Worm (Caenorhabditis elegans) whole organism, late embryonic: ENCODE results near the gene sre-1.

Source experiments
- C08G9.2 ChIP-seq: sonication (generic microtip); optimal IDR thresholded peaks from 2 replicates; lab custom pipeline; 2016; ENCODE audit warnings: mild to moderate bottlenecking, missing genetic modification characterization, moderate library complexity, missing compliant biosample characterization
- K09A11.1 ChIP-seq: sonication (generic microtip); optimal IDR thresholded peaks from 2 replicates; lab custom pipeline; 2017; ENCODE audit warnings: antibody characterized with exemption, mild to moderate bottlenecking, missing genetic modification characterization, missing compliant biosample characterization; ENCODE audit not compliant: insufficient read depth
- T23F11.4 ChIP-seq: fragments of 200-800 bp; sonication (Bioruptor generic); optimal IDR thresholded peaks from 2 replicates; lab custom pipeline; 2018; ENCODE audit warnings: mild to moderate bottlenecking, missing genetic modification characterization, missing compliant biosample characterization
- Y22D7AL.16 ChIP-seq: sonication (generic microtip); optimal IDR thresholded peaks from 2 replicates; lab custom pipeline; 2016; ENCODE audit warnings: missing genetic modification characterization, missing compliant biosample characterization
- ceh-19 ChIP-seq: fragments of 200-800 bp; sonication (Bioruptor generic); optimal IDR thresholded peaks from 2 replicates; lab custom pipeline; 2018; ENCODE audit warnings: mild to moderate bottlenecking, missing genetic modification characterization, missing compliant biosample characterization
- ceh-24 ChIP-seq: sonication (generic microtip); optimal IDR thresholded peaks from 2 replicates; lab custom pipeline; 2016; ENCODE audit warnings: mild to moderate bottlenecking, missing genetic modification characterization, missing compliant biosample characterization
- ceh-30 ChIP-seq: fragments of 150-350 bp; optimal IDR thresholded peaks from 2 replicates; lab custom pipeline; 2014; ENCODE audit warnings: missing biosample characterization, missing genetic modification characterization
- ceh-31 ChIP-seq: sonication (generic microtip); optimal IDR thresholded peaks from 2 replicates; lab custom pipeline; 2016; ENCODE audit warnings: missing genetic modification characterization, missing compliant biosample characterization
- ceh-34 ChIP-seq: sonication (generic microtip); optimal IDR thresholded peaks from 2 replicates; lab custom pipeline; 2016; ENCODE audit warnings: mild to moderate bottlenecking, missing genetic modification characterization, missing compliant biosample characterization
- ceh-45 ChIP-seq: fragments of 200-800 bp; sonication (Bioruptor generic); IDR thresholded peaks from 2 replicates; pipeline ENCODE4 v1.3.6; 2022; ENCODE audit warnings: missing genetic modification reagents, missing genetic modification characterization, missing compliant biosample characterization
- ceh-48 ChIP-seq: sonication (generic microtip); optimal IDR thresholded peaks from 2 replicates; lab custom pipeline; 2016; ENCODE audit warnings: missing genetic modification characterization, inconsistent platforms, missing compliant biosample characterization
- ceh-6 ChIP-seq: fragments of 200-800 bp; sonication (Bioruptor generic); optimal IDR thresholded peaks from 2 replicates; lab custom pipeline; 2018; ENCODE audit warnings: mild to moderate bottlenecking, missing genetic modification characterization, missing compliant biosample characterization
- ceh-9 ChIP-seq: sonication (generic microtip); optimal IDR thresholded peaks from 2 replicates; lab custom pipeline; 2016; ENCODE audit warnings: mild to moderate bottlenecking, missing genetic modification characterization, inconsistent platforms, missing compliant biosample characterization
- che-1 ChIP-seq: sonication (generic microtip); optimal IDR thresholded peaks from 2 replicates; lab custom pipeline; 2016; ENCODE audit warnings: mild to moderate bottlenecking, missing genetic modification characterization, missing compliant biosample characterization
- dmd-4 ChIP-seq: sonication (generic microtip); optimal IDR thresholded peaks from 2 replicates; lab custom pipeline; 2016; ENCODE audit warnings: borderline replicate concordance, missing genetic modification characterization, missing compliant biosample characterization
- elt-2 ChIP-seq: sonication (generic microtip); optimal IDR thresholded peaks from 2 replicates; lab custom pipeline; 2016; ENCODE audit warnings: missing genetic modification reagents, missing genetic modification characterization, missing compliant biosample characterization
- elt-4 ChIP-seq: sonication (generic microtip); optimal IDR thresholded peaks from 2 replicates; lab custom pipeline; 2016; ENCODE audit warnings: missing genetic modification characterization, missing compliant biosample characterization
- ets-4 ChIP-seq: sonication (generic microtip); optimal IDR thresholded peaks from 2 replicates; lab custom pipeline; 2016; ENCODE audit warnings: missing genetic modification characterization, missing compliant biosample characterization
- fkh-10 ChIP-seq: fragments of 150-350 bp; optimal IDR thresholded peaks from 2 replicates; lab custom pipeline; 2014; ENCODE audit warnings: missing biosample characterization, missing genetic modification reagents, missing genetic modification characterization
- fkh-6 ChIP-seq: sonication (generic microtip); optimal IDR thresholded peaks from 2 replicates; lab custom pipeline; 2016; ENCODE audit warnings: missing genetic modification characterization, missing compliant biosample characterization
- hlh-13 ChIP-seq: fragments of 200-800 bp; sonication (Bioruptor generic); optimal IDR thresholded peaks from 2 replicates; lab custom pipeline; 2018; ENCODE audit warnings: mild to moderate bottlenecking, missing genetic modification characterization, missing compliant biosample characterization
- hlh-6 ChIP-seq: sonication (generic microtip); optimal IDR thresholded peaks from 2 replicates; lab custom pipeline; 2016; ENCODE audit warnings: missing genotype, missing genetic modification characterization, missing compliant biosample characterization
- hlh-8 ChIP-seq: sonication (generic microtip); optimal IDR thresholded peaks from 2 replicates; lab custom pipeline; 2016; ENCODE audit warnings: missing genotype, missing genetic modification characterization, missing compliant biosample characterization
- mec-3 ChIP-seq: sonication (generic microtip); optimal IDR thresholded peaks from 2 replicates; lab custom pipeline; 2016; ENCODE audit warnings: borderline replicate concordance, missing genetic modification characterization, missing compliant biosample characterization
- nfya-1 ChIP-seq: sonication (generic microtip); optimal IDR thresholded peaks from 2 replicates; lab custom pipeline; 2017; ENCODE audit warnings: missing genetic modification characterization, mild to moderate bottlenecking, missing compliant biosample characterization, antibody characterized with exemption, moderate library complexity
- nhr-232 ChIP-seq: sonication (generic microtip); optimal IDR thresholded peaks from 2 replicates; lab custom pipeline; 2016; ENCODE audit warnings: missing genetic modification characterization, missing compliant biosample characterization
- npax-4 ChIP-seq: sonication (generic microtip); optimal IDR thresholded peaks from 2 replicates; lab custom pipeline; 2016; ENCODE audit warnings: missing genetic modification characterization, missing compliant biosample characterization
- odd-2 ChIP-seq: sonication (generic microtip); optimal IDR thresholded peaks from 2 replicates; lab custom pipeline; 2017; ENCODE audit warnings: antibody characterized with exemption, mild to moderate bottlenecking, missing genetic modification characterization, missing compliant biosample characterization
- pag-3 ChIP-seq: sonication (generic microtip); optimal IDR thresholded peaks from 2 replicates; lab custom pipeline; 2016; ENCODE audit warnings: missing compliant biosample characterization, missing genetic modification characterization, borderline replicate concordance
- pax-1 ChIP-seq: fragments of 150-350 bp; optimal IDR thresholded peaks from 2 replicates; lab custom pipeline; 2014; ENCODE audit warnings: missing biosample characterization, missing genetic modification characterization
- pha-2 ChIP-seq: sonication (generic microtip); optimal IDR thresholded peaks from 2 replicates; lab custom pipeline; 2017; ENCODE audit warnings: mild to moderate bottlenecking, missing genetic modification characterization, missing compliant biosample characterization
- pqm-1 ChIP-seq: sonication (generic microtip); optimal IDR thresholded peaks from 2 replicates; lab custom pipeline; 2016; ENCODE audit warnings: missing genetic modification characterization, missing compliant biosample characterization
- pros-1 ChIP-seq: fragments of 150-350 bp; optimal IDR thresholded peaks from 2 replicates; lab custom pipeline; 2014; ENCODE audit warnings: missing biosample characterization, missing genetic modification reagents, missing genetic modification characterization
- rnt-1 ChIP-seq: sonication (generic microtip); optimal IDR thresholded peaks from 2 replicates; lab custom pipeline; 2016; ENCODE audit warnings: missing genetic modification characterization, missing compliant biosample characterization
- sox-4 ChIP-seq: sonication (generic microtip); optimal IDR thresholded peaks from 2 replicates; lab custom pipeline; 2017; ENCODE audit warnings: mild to moderate bottlenecking, missing genetic modification characterization, inconsistent platforms, missing compliant biosample characterization
- syd-9 ChIP-seq: sonication (generic microtip); optimal IDR thresholded peaks from 2 replicates; lab custom pipeline; 2016; ENCODE audit warnings: mild to moderate bottlenecking, missing genetic modification characterization, moderate library complexity, missing compliant biosample characterization
- tbx-2 ChIP-seq: sonication (generic microtip); optimal IDR thresholded peaks from 2 replicates; lab custom pipeline; 2016; ENCODE audit warnings: missing genetic modification characterization, missing compliant biosample characterization
- ttx-3 ChIP-seq: sonication (generic microtip); optimal IDR thresholded peaks from 2 replicates; lab custom pipeline; 2016; ENCODE audit warnings: missing genetic modification reagents, missing genetic modification characterization, missing compliant biosample characterization
- unc-3 ChIP-seq, 2 experiments: fragments of 200-800 bp in 1 of 2; sonication (Bioruptor generic) in 1 of 2; sonication (generic microtip) in 1 of 2; conservative IDR thresholded peaks in 1 of 2; optimal IDR thresholded peaks in 1 of 2; 2 replicates each; pipeline versions ENCODE4 v1.3.6 to Lab custom; 2016 to 2022; ENCODE audit warnings: missing compliant biosample characterization in 2 of 2, missing genetic modification characterization in 2 of 2, missing genetic modification reagents in 1 of 2
- unc-42 ChIP-seq: sonication (generic microtip); optimal IDR thresholded peaks from 2 replicates; lab custom pipeline; 2016; ENCODE audit warnings: missing genotype, missing genetic modification characterization, missing compliant biosample characterization
- unc-55 ChIP-seq: sonication (generic microtip); optimal IDR thresholded peaks from 2 replicates; lab custom pipeline; 2017; ENCODE audit warnings: missing biosample characterization, missing genetic modification reagents, missing genetic modification characterization
- unc-86 ChIP-seq: sonication (generic microtip); optimal IDR thresholded peaks from 2 replicates; lab custom pipeline; 2016; ENCODE audit warnings: missing genetic modification characterization, missing compliant biosample characterization
- ztf-16 ChIP-seq: sonication (generic microtip); optimal IDR thresholded peaks from 2 replicates; lab custom pipeline; 2017; ENCODE audit warnings: missing genetic modification characterization, missing compliant biosample characterization

The sre-1 gene

ce11 chrII:7666967-7667366, 42.5 kb upstream of the sre-1 start, which contains the start of gene lir-2:
TSS of gene lir-2 (plus strand) at chrII:7667267.
- TF ChIP-seq unc-3 (GFP tag; conservative IDR thresholded peaks at IDR 0.05; lab: Robert Waterston, UW) (no peak), unc-3 (tag; optimal IDR thresholded peaks at IDR 0.05; lab: Kevin White, UChicago) (no peak), ceh-30 (no peak), ceh-24 (tag; lab: Kevin White, UChicago) (no peak), unc-55 (GFP tag; lab: Kevin White, UChicago) (no peak), nhr-232 (tag; lab: Kevin White, UChicago) (no peak), dmd-4 (no peak), ets-4 (no peak), pros-1 (tag; lab: Kevin White, UChicago) (no peak), ttx-3 (tag; lab: Kevin White, UChicago) (no peak), pha-2 (tag; lab: Kevin White, UChicago) (no peak), ceh-19 (GFP tag; lab: Kevin White, UChicago) (no peak), fkh-10 (GFP tag; lab: Kevin White, UChicago) (no peak), Y22D7AL.16 (tag; lab: Kevin White, UChicago) (no peak), hlh-13 (GFP tag; lab: Kevin White, UChicago) (no peak), hlh-8 (tag; lab: Kevin White, UChicago) (no peak), C08G9.2 (no peak), che-1 (tag; lab: Kevin White, UChicago) (no peak), K09A11.1 (tag; lab: Kevin White, UChicago) (no peak), fkh-6 (tag; lab: Kevin White, UChicago) (no peak)

- TF ChIP-seq nfya-1 (peak; percentile 59), odd-2 (tag; lab: Kevin White, UChicago) (no peak), pax-1 (tag; lab: Kevin White, UChicago) (no peak), elt-2 (peak; percentile 35), elt-4 (tag; lab: Kevin White, UChicago) (no peak), ceh-31 (tag; lab: Kevin White, UChicago) (peak; percentile 50), ceh-34 (tag; lab: Kevin White, UChicago) (peak; percentile 35), unc-42 (peak; percentile 57), tbx-2 (tag; lab: Kevin White, UChicago) (peak; percentile 62), unc-86 (tag; lab: Kevin White, UChicago) (no peak), ceh-45 (no peak)
Observed at ce11 chrII:7669409-7669808, 40.1 kb upstream of the sre-1 start.

ce11 chrII:7670039-7670438, 39.5 kb upstream of the sre-1 start:
- TF ChIP-seq syd-9 (tag; lab: Kevin White, UChicago) (no peak), fkh-10 (GFP tag; lab: Kevin White, UChicago) (no peak), npax-4 (no peak), ceh-48 (tag; lab: Kevin White, UChicago) (no peak), T23F11.4 (GFP tag; lab: Kevin White, UChicago) (no peak), hlh-6 (tag; lab: Kevin White, UChicago) (no peak), pag-3 (no peak), mec-3 (tag; lab: Kevin White, UChicago) (no peak), elt-4 (tag; lab: Kevin White, UChicago) (no peak), hlh-13 (GFP tag; lab: Kevin White, UChicago) (no peak), ztf-16 (tag; lab: Kevin White, UChicago) (no peak), ttx-3 (tag; lab: Kevin White, UChicago) (no peak), rnt-1 (tag; lab: Kevin White, UChicago) (no peak), pqm-1 (no peak), sox-4 (no peak), ceh-6 (GFP tag; lab: Kevin White, UChicago) (no peak), ceh-9 (tag; lab: Kevin White, UChicago) (no peak)
- TF ChIP-seq, all 69 proteins: peak for 0
